Fruit fly (Drosophila melanogaster): ENCODE results near the gene Gr64f.

dm6 chr3L:4083442-4083841, 47.8 kb downstream of the Gr64f start:
- TF ChIP-seq h (GFP tag; optimal IDR thresholded peaks at IDR 0.05) (no peak), usp (GFP tag; optimal IDR thresholded peaks at IDR 0.05) (no peak)
